Worm (Caenorhabditis elegans) whole organism, L4/young adult: Measurements from ENCODE around the gene srw-98.

Experiments
- W03F9.2 ChIP-seq: fragments of 150-350 bp; optimal IDR thresholded peaks from 2 replicates; lab custom pipeline; 2014; ENCODE audit warnings: missing biosample characterization, missing genetic modification characterization
- dao-5 ChIP-seq: sonication (generic microtip); optimal IDR thresholded peaks from 2 replicates; lab custom pipeline; 2016; ENCODE audit warnings: missing genotype, missing genetic modification characterization, moderate library complexity, missing compliant biosample characterization
- him-1 ChIP-seq: sonication (generic microtip); optimal IDR thresholded peaks from 2 replicates; lab custom pipeline; 2016; ENCODE audit warnings: missing genotype, missing genetic modification reagents, missing genetic modification characterization, missing compliant biosample characterization

ce11 chrV:1701584-1702101 lies 23.5 kb upstream of the srw-98 start, which contains the start of gene srw-90:
- TF ChIP-seq him-1 (tag; lab: Kevin White, UChicago) (no peak), dao-5 (tag; lab: Kevin White, UChicago) (no peak), W03F9.2 (no peak)
